Worm (Caenorhabditis elegans): Measurements from ENCODE around the gene mdh-2.

Gene mdh-2

DNA sequence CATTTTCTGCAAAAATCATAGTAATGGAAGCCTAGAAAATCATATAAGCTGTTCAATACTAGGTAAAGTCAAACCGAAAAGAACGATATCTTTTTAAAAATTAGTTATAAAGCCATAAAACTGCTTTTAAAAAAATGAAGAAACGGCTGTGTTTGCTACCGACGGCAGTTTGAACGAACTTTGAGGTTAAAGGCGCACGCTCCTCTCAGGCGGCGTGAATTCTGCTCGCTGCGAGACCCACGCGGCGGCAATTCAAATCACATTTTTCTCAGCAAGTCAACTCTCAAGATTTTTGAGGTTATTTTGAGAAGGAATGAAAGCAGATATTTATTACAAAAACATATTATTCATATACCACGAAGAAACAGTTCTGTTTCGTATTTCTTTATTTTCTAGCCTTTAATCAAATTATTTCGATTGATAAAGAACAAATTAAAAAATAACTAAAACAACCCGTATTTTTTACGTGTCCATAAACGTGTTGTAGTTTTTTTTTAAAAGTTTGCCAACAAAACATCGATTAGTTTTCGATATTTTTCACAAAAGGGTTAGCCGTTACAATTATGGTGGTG is at the start of gene mdh-2, which contains the start of gene F20H11.4:
TSS of gene mdh-2 (minus strand) at position 6 of the 572 bp plus-strand sequence.
TSS of gene F20H11.4 (plus strand) at position 522 of the 572 bp plus-strand sequence.
- TF ChIP-seq nhr-12 (tag; optimal IDR thresholded peaks at IDR 0.05) (no peak), mep-1 (tag; optimal IDR thresholded peaks at IDR 0.05) (peak; percentile 92), lsy-2 (tag; optimal IDR thresholded peaks at IDR 0.05) (peak; percentile 81), cnd-1 (tag; optimal IDR thresholded peaks at IDR 0.05) (no peak), lin-13 (tag; optimal IDR thresholded peaks at IDR 0.05) (no peak), ceh-39 (tag; optimal IDR thresholded peaks at IDR 0.05) (no peak), nhr-28 (tag; optimal IDR thresholded peaks at IDR 0.05) (no peak), nhr-237 (tag; optimal IDR thresholded peaks at IDR 0.05) (peak; percentile 37), pha-4 (tag; optimal IDR thresholded peaks at IDR 0.05) (peak; percentile 51), blmp-1 (tag; optimal IDR thresholded peaks at IDR 0.05) (no peak), hlh-1 (tag; optimal IDR thresholded peaks at IDR 0.05) (peak; percentile 52)

ce11 chrIII:6655830-6656229 is 47.9 kb upstream of the mdh-2 start:
- TF ChIP-seq tbx-8 (GFP tag; optimal IDR thresholded peaks at IDR 0.05) (no peak), nhr-76 (tag; optimal IDR thresholded peaks at IDR 0.05) (no peak), lin-32 (GFP tag; optimal IDR thresholded peaks at IDR 0.05) (no peak), hlh-1 (tag; optimal IDR thresholded peaks at IDR 0.05) (peak; percentile 87), lin-13 (tag; optimal IDR thresholded peaks at IDR 0.05) (no peak), unc-39 (tag; optimal IDR thresholded peaks at IDR 0.05) (no peak), ces-1 (GFP tag; optimal IDR thresholded peaks at IDR 0.05) (peak; percentile 27), nhr-28 (tag; optimal IDR thresholded peaks at IDR 0.05) (no peak), sptf-1 (tag; optimal IDR thresholded peaks at IDR 0.05) (no peak), ztf-11 (tag; optimal IDR thresholded peaks at IDR 0.05) (no peak), mls-2 (tag; optimal IDR thresholded peaks at IDR 0.05) (no peak), ceh-39 (tag; optimal IDR thresholded peaks at IDR 0.05) (no peak), lsy-2 (tag; optimal IDR thresholded peaks at IDR 0.05) (no peak), elt-3 (tag; optimal IDR thresholded peaks at IDR 0.05) (no peak), nhr-237 (tag; optimal IDR thresholded peaks at IDR 0.05) (no peak), flh-1 (GFP tag; optimal IDR thresholded peaks at IDR 0.05) (no peak), bed-3 (GFP tag; optimal IDR thresholded peaks at IDR 0.05) (no peak), unc-62 (GFP tag; optimal IDR thresholded peaks at IDR 0.05) (peak; percentile 66), elt-1 (tag; optimal IDR thresholded peaks at IDR 0.05; ENCODE audit: borderline replicate concordance, insufficient read depth) (no peak), mep-1 (tag; optimal IDR thresholded peaks at IDR 0.05) (no peak), nhr-12 (tag; optimal IDR thresholded peaks at IDR 0.05) (no peak), ham-2 (GFP tag; optimal IDR thresholded peaks at IDR 0.05) (no peak), sem-2 (GFP tag; optimal IDR thresholded peaks at IDR 0.05) (no peak), ceh-43 (GFP tag; optimal IDR thresholded peaks at IDR 0.05) (no peak), M03D4.4 (tag; optimal IDR thresholded peaks at IDR 0.05) (no peak), pha-4 (tag; optimal IDR thresholded peaks at IDR 0.05) (no peak), ceh-83 (GFP tag; optimal IDR thresholded peaks at IDR 0.05) (no peak), snpc-4 (tag; optimal IDR thresholded peaks at IDR 0.05) (no peak), drap-1 (GFP tag; optimal IDR thresholded peaks at IDR 0.05) (no peak), nhr-2 (tag; optimal IDR thresholded peaks at IDR 0.05) (no peak), blmp-1 (tag; optimal IDR thresholded peaks at IDR 0.05) (no peak), unc-120 (tag; optimal IDR thresholded peaks at IDR 0.05; ENCODE audit: poor library complexity, severe bottlenecking) (peak; percentile 73), zip-8 (tag; optimal IDR thresholded peaks at IDR 0.05) (no peak), mab-5 (tag; optimal IDR thresholded peaks at IDR 0.05) (no peak), cnd-1 (tag; optimal IDR thresholded peaks at IDR 0.05) (no peak)

DNA sequence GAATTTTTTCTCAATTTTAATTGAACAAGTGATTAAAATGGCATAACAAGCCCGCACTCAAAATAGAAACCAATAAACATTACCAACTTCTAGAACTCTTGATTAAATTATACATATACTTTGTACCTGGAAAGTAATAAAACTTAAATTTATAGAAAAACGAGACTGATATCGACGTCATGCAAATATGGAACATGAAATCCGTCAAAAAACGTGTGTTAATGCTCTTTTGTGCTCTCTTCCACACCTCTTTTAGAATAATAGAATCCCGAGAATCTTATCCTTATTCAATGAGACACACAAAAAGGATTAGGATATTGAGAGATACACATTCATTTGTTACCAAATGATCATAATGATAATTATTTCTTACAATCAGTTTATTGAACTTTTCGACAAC is 46.0 kb upstream of the mdh-2 start:
- no peak for TF ChIP-seq lin-13 (tag; optimal IDR thresholded peaks at IDR 0.05)
- TF ChIP-seq lin-32 (GFP tag; optimal IDR thresholded peaks at IDR 0.05) = no peak
- no peak for TF ChIP-seq nhr-12 (tag; optimal IDR thresholded peaks at IDR 0.05)
- no peak for TF ChIP-seq sem-2 (GFP tag; optimal IDR thresholded peaks at IDR 0.05)
- no peak for TF ChIP-seq mep-1 (tag; optimal IDR thresholded peaks at IDR 0.05)
- TF ChIP-seq nhr-28 (tag; optimal IDR thresholded peaks at IDR 0.05) = no peak
- TF ChIP-seq ceh-39 (tag; optimal IDR thresholded peaks at IDR 0.05) = no peak
- TF ChIP-seq lsy-2 (tag; optimal IDR thresholded peaks at IDR 0.05) = no peak
- no peak for TF ChIP-seq drap-1 (GFP tag; optimal IDR thresholded peaks at IDR 0.05)
- no peak for TF ChIP-seq nhr-237 (tag; optimal IDR thresholded peaks at IDR 0.05)
- no peak for TF ChIP-seq elt-3 (tag; optimal IDR thresholded peaks at IDR 0.05)
